Worm (Caenorhabditis elegans) whole organism, L4 larva: ENCODE data around the gene F56D3.1.

ENCODE experiments used
- ama-1 ChIP-seq: fragments of 150-350 bp; optimal IDR thresholded peaks from 2 replicates; lab custom pipeline; 2014; ENCODE audit warnings: inconsistent platforms, mixed read lengths
- lin-13 ChIP-seq: fragments of 150-350 bp; optimal IDR thresholded peaks from 2 replicates; lab custom pipeline; 2014; ENCODE audit warnings: missing biosample characterization, missing genetic modification reagents, missing genetic modification characterization

DNA sequence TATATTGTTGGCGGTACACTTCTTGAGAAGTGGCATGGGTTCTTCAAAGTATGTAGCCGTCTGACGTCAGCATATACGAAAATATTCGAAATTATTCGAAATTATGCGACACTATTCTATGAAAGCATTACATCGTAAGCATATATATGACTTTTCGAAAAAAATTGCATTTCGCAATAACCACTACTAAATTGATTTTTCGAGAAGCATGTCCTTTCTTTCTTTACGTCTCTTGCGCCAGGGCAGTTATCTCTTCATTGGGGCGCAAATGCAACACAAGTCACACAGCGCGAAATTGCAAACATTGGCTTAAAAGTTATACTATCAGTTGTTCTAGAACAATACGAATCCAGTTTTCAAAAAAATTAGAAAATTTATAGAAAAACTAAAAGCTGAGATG lies 27.7 kb downstream of the F56D3.1 start:
- no peak for TF ChIP-seq lin-13 (GFP tag; lab: Kevin White, UChicago)
- TF ChIP-seq ama-1 (lab: Kevin White, UChicago): no peak
